Fruit fly (Drosophila melanogaster) whole organism, embryonic: ENCODE results near the gene CG42751.

Experiments
- B-H2 ChIP-seq: fragments of 200-800 bp; sonication (Bioruptor generic); optimal IDR thresholded peaks from 2 replicates; lab custom pipeline; 2018; ENCODE audit warnings: missing biosample characterization, mild to moderate bottlenecking, missing genetic modification characterization
- CG10321 ChIP-seq: fragments of 200-800 bp; sonication (Bioruptor generic); IDR thresholded peaks from 2 replicates; pipeline ENCODE4 v1.3.6; 2022; ENCODE audit warnings: missing biosample characterization, missing genetic modification characterization
- CG12236 ChIP-seq: fragments of 200-800 bp; sonication (Bioruptor generic); optimal IDR thresholded peaks from 2 replicates; lab custom pipeline; 2016; ENCODE audit warnings: missing biosample characterization, missing genetic modification characterization
- CG1233 ChIP-seq: fragments of 200-800 bp; sonication (Bioruptor generic); optimal IDR thresholded peaks from 4 replicates; lab custom pipeline; 2018; ENCODE audit warnings: missing biosample characterization, mild to moderate bottlenecking, missing genetic modification characterization
- CG15514 ChIP-seq: fragments of 200-800 bp; sonication (Bioruptor generic); optimal IDR thresholded peaks from 3 replicates; lab custom pipeline; 2017; ENCODE audit warnings: missing biosample characterization, missing genetic modification characterization, mild to moderate bottlenecking, moderate library complexity, missing genetic modification reagents
- CG15601 ChIP-seq: fragments of 200-800 bp; sonication (Bioruptor generic); optimal IDR thresholded peaks from 3 replicates; lab custom pipeline; 2019; ENCODE audit warnings: missing biosample characterization, mild to moderate bottlenecking, missing genetic modification characterization, moderate library complexity
- CG17328 ChIP-seq: fragments of 200-800 bp; sonication (Bioruptor generic); IDR thresholded peaks from 2 replicates; pipeline ENCODE4 v1.3.6; 2022; ENCODE audit warnings: missing biosample characterization, missing genetic modification characterization
- CG1832 ChIP-seq: fragments of 200-800 bp; sonication (Bioruptor generic); optimal IDR thresholded peaks from 2 replicates; lab custom pipeline; 2017; ENCODE audit warnings: missing biosample characterization, mild to moderate bottlenecking, missing genetic modification characterization, inconsistent platforms
- CG2678 ChIP-seq: fragments of 200-800 bp; sonication (Bioruptor generic); optimal IDR thresholded peaks from 3 replicates; lab custom pipeline; 2019; ENCODE audit warnings: missing biosample characterization, mild to moderate bottlenecking, missing genetic modification characterization, moderate library complexity
- CG3065 ChIP-seq: fragments of 200-800 bp; sonication (Bioruptor generic); optimal IDR thresholded peaks from 2 replicates; lab custom pipeline; 2016; ENCODE audit warnings: missing biosample characterization, missing genetic modification characterization
- CG32772 ChIP-seq: fragments of 200-800 bp; sonication (Bioruptor generic); IDR thresholded peaks from 2 replicates; pipeline ENCODE4 v1.3.6; 2022; ENCODE audit warnings: missing biosample characterization, missing genetic modification characterization
- CG33557 ChIP-seq: fragments of 200-800 bp; sonication (Bioruptor generic); optimal IDR thresholded peaks from 2 replicates; lab custom pipeline; 2019; ENCODE audit warnings: missing biosample characterization, mild to moderate bottlenecking, missing genetic modification characterization, moderate library complexity
- CG42726 ChIP-seq: fragments of 200-800 bp; sonication (Bioruptor generic); IDR thresholded peaks from 2 replicates; pipeline ENCODE4 v1.3.6; 2022; ENCODE audit warnings: missing biosample characterization, missing genetic modification characterization; ENCODE audit not compliant: partially characterized antibody
- CG4404 ChIP-seq: fragments of 200-800 bp; sonication (Bioruptor generic); IDR thresholded peaks from 2 replicates; pipeline ENCODE4 v1.3.6; 2022; ENCODE audit warnings: missing biosample characterization, missing genetic modification characterization
- Dad ChIP-seq: fragments of 200-800 bp; sonication (Bioruptor generic); optimal IDR thresholded peaks from 3 replicates; lab custom pipeline; 2016; ENCODE audit warnings: missing biosample characterization, missing genetic modification characterization
- Doc3 ChIP-seq: fragments of 200-800 bp; sonication (Bioruptor generic); IDR thresholded peaks from 3 replicates; pipeline ENCODE4 v1.3.6; 2022; ENCODE audit warnings: missing biosample characterization, missing genetic modification characterization; ENCODE audit not compliant: partially characterized antibody
- Dref ChIP-seq: fragments of 200-800 bp; sonication (Bioruptor generic); IDR thresholded peaks from 2 replicates; pipeline ENCODE4 v1.3.6; 2022; ENCODE audit warnings: missing biosample characterization, missing genetic modification characterization
- ERR ChIP-seq: fragments of 200-800 bp; sonication (Bioruptor generic); optimal IDR thresholded peaks from 2 replicates; lab custom pipeline; 2016; ENCODE audit warnings: missing biosample characterization, missing genetic modification characterization
- Gug ChIP-seq: fragments of 200-800 bp; sonication (Bioruptor generic); IDR thresholded peaks from 4 replicates; pipeline ENCODE4 v1.3.6; 2022; ENCODE audit warnings: missing biosample characterization, missing genetic modification characterization
- H2.0 ChIP-seq: fragments of 200-800 bp; sonication (Bioruptor generic); IDR thresholded peaks from 2 replicates; pipeline ENCODE4 v1.3.6; 2022; ENCODE audit warnings: missing biosample characterization, missing genetic modification characterization
- Mad ChIP-seq: fragments of 200-800 bp; sonication (Bioruptor generic); optimal IDR thresholded peaks from 2 replicates; lab custom pipeline; 2016; ENCODE audit warnings: missing biosample characterization, missing genetic modification characterization
- Meics ChIP-seq: fragments of 200-800 bp; sonication (Bioruptor generic); optimal IDR thresholded peaks from 2 replicates; lab custom pipeline; 2017; ENCODE audit warnings: missing biosample characterization, mild to moderate bottlenecking, missing genetic modification characterization
- PHDP ChIP-seq: fragments of 200-800 bp; sonication (Bioruptor generic); optimal IDR thresholded peaks from 3 replicates; lab custom pipeline; 2018; ENCODE audit warnings: missing biosample characterization, mild to moderate bottlenecking, missing genetic modification characterization, moderate library complexity
- Side ChIP-seq: fragments of 200-800 bp; sonication (Bioruptor generic); optimal IDR thresholded peaks from 2 replicates; lab custom pipeline; 2016; ENCODE audit warnings: missing biosample characterization, missing genetic modification characterization
- YL-1 ChIP-seq: fragments of 200-800 bp; sonication (Bioruptor generic); optimal IDR thresholded peaks from 3 replicates; lab custom pipeline; 2017; ENCODE audit warnings: missing biosample characterization, mild to moderate bottlenecking, missing genetic modification characterization
- ato ChIP-seq: fragments of 200-800 bp; sonication (Bioruptor generic); IDR thresholded peaks from 2 replicates; pipeline ENCODE4 v1.3.6; 2022; ENCODE audit warnings: missing biosample characterization, missing genetic modification characterization; ENCODE audit not compliant: partially characterized antibody
- cato ChIP-seq: fragments of 200-800 bp; sonication (Bioruptor generic); optimal IDR thresholded peaks from 2 replicates; lab custom pipeline; 2016; ENCODE audit warnings: missing biosample characterization, missing genetic modification characterization, borderline replicate concordance
- chif ChIP-seq, 2 experiments: fragments of 200-800 bp; sonication (Bioruptor generic); optimal IDR thresholded peaks; 3 replicates each; lab custom pipeline; 2016; ENCODE audit warnings: missing biosample characterization in 2 of 2, missing genetic modification characterization in 2 of 2
- ci ChIP-seq: fragments of 200-800 bp; sonication (Bioruptor generic); IDR thresholded peaks from 3 replicates; pipeline ENCODE4 v1.3.6; 2022; ENCODE audit warnings: missing biosample characterization, missing genetic modification characterization
- crc ChIP-seq: fragments of 200-800 bp; sonication (Bioruptor generic); optimal IDR thresholded peaks from 2 replicates; lab custom pipeline; 2016; ENCODE audit warnings: missing biosample characterization, missing genetic modification characterization
- danr ChIP-seq: fragments of 200-800 bp; sonication (Bioruptor generic); IDR thresholded peaks from 2 replicates; pipeline ENCODE4 v1.3.6; 2022; ENCODE audit warnings: missing biosample characterization, missing genetic modification characterization
- dati ChIP-seq: fragments of 200-800 bp; sonication (Bioruptor generic); IDR thresholded peaks from 2 replicates; pipeline ENCODE4 v1.3.6; 2022; ENCODE audit warnings: missing biosample characterization, missing genetic modification characterization
- eve ChIP-seq, 2 experiments: fragments of >200 bp; optimal IDR thresholded peaks; 2 replicates each; lab custom pipeline; 2017; ENCODE audit warnings: missing biosample characterization in 2 of 2, missing genetic modification characterization in 2 of 2
- gsb ChIP-seq: fragments of 200-800 bp; sonication (Bioruptor generic); IDR thresholded peaks from 2 replicates; pipeline ENCODE4 v1.3.6; 2022; ENCODE audit warnings: missing biosample characterization, missing genetic modification characterization
- jigr1 ChIP-seq: fragments of 200-800 bp; sonication (Bioruptor generic); IDR thresholded peaks from 3 replicates; pipeline ENCODE4 v1.3.6; 2022; ENCODE audit warnings: missing biosample characterization, missing genetic modification characterization
- knrl ChIP-seq: fragments of 200-800 bp; sonication (Bioruptor generic); IDR thresholded peaks from 3 replicates; pipeline ENCODE4 v1.3.6; 2022; ENCODE audit warnings: missing biosample characterization, missing genetic modification characterization; ENCODE audit not compliant: partially characterized antibody
- lbe ChIP-seq: fragments of 200-800 bp; sonication (Bioruptor generic); optimal IDR thresholded peaks from 2 replicates; lab custom pipeline; 2016; ENCODE audit warnings: missing biosample characterization, mild to moderate bottlenecking, missing genetic modification characterization
- lilli ChIP-seq: fragments of 200-800 bp; sonication (Bioruptor generic); optimal IDR thresholded peaks from 3 replicates; lab custom pipeline; 2016; ENCODE audit warnings: missing biosample characterization, missing genetic modification characterization
- lov ChIP-seq, 2 experiments: fragments of 200-800 bp in 1 of 2; fragments of >200 bp in 1 of 2; sonication (Bioruptor generic) in 1 of 2; IDR thresholded peaks in 1 of 2; optimal IDR thresholded peaks in 1 of 2; 2 replicates in 1 of 2; 3 replicates in 1 of 2; pipeline versions ENCODE4 v1.3.6 to Lab custom; 2017 to 2022; ENCODE audit warnings: missing biosample characterization in 1 of 2, missing genetic modification characterization in 1 of 2
- pzg ChIP-seq: fragments of 200-800 bp; sonication (Bioruptor generic); optimal IDR thresholded peaks from 3 replicates; lab custom pipeline; 2018; ENCODE audit warnings: missing biosample characterization, mild to moderate bottlenecking, missing genetic modification characterization, moderate library complexity
- sc ChIP-seq, 3 experiments: fragments of >200 bp in 2 of 3; fragments of 200-800 bp in 1 of 3; sonication (Bioruptor generic) in 1 of 3; optimal IDR thresholded peaks; 2 replicates in 2 of 3; 3 replicates in 1 of 3; lab custom pipeline; 2017; ENCODE audit warnings: mild to moderate bottlenecking in 1 of 3, missing biosample characterization in 1 of 3, missing genetic modification characterization in 1 of 3, missing genetic modification reagents in 1 of 3
- sd ChIP-seq: fragments of 200-800 bp; sonication (Bioruptor generic); optimal IDR thresholded peaks from 3 replicates; lab custom pipeline; 2018; ENCODE audit warnings: missing biosample characterization, mild to moderate bottlenecking, missing genetic modification characterization, moderate library complexity
- slp2 ChIP-seq: fragments of 200-800 bp; sonication (Bioruptor generic); optimal IDR thresholded peaks from 2 replicates; lab custom pipeline; 2016; ENCODE audit warnings: missing biosample characterization, missing genetic modification characterization
- stc ChIP-seq: fragments of 200-800 bp; sonication (Bioruptor generic); IDR thresholded peaks from 2 replicates; pipeline ENCODE4 v1.3.6; 2022; ENCODE audit warnings: missing biosample characterization, missing genetic modification characterization
- unpg ChIP-seq: fragments of 200-800 bp; sonication (Bioruptor generic); optimal IDR thresholded peaks from 3 replicates; lab custom pipeline; 2018; ENCODE audit warnings: missing biosample characterization, mild to moderate bottlenecking, missing genetic modification characterization, moderate library complexity
- vfl ChIP-seq: fragments of 200-800 bp; sonication (Bioruptor generic); optimal IDR thresholded peaks from 2 replicates; lab custom pipeline; 2016; ENCODE audit warnings: missing biosample characterization, missing genetic modification characterization
- wor ChIP-seq: fragments of 200-800 bp; sonication (Bioruptor generic); IDR thresholded peaks from 2 replicates; pipeline ENCODE4 v1.3.6; 2022; ENCODE audit warnings: missing biosample characterization, missing genetic modification characterization
- zf30C ChIP-seq: fragments of 200-800 bp; sonication (Bioruptor generic); optimal IDR thresholded peaks from 3 replicates; lab custom pipeline; 2018; ENCODE audit warnings: missing biosample characterization, mild to moderate bottlenecking, missing genetic modification characterization

Gene CG42751

dm6 chr2L:11808702-11809583 lies 44.3 kb upstream of the CG42751 start, which contains the start of gene crol (continued):
- TF ChIP-seq Meics (GFP tag; lab: Kevin White, UChicago) (peak; percentile 7), chif (GFP tag; optimal IDR thresholded peaks at IDR 0.05; lab: Kevin White, UChicago) (no peak), Dref (peak; percentile 89), stc (no peak), PHDP (tag; lab: Kevin White, UChicago) (no peak), ci (GFP tag; lab: Robert Waterston, UW) (peak; percentile 65), CG1832 (peak; percentile 11), eve (GFP tag; optimal IDR thresholded peaks at IDR 0.05; lab: Kevin White, UChicago) (no peak), CG4404 (GFP tag; lab: Robert Waterston, UW) (no peak), jigr1 (no peak; the same call in 2 of the 3 replicates), CG15601 (tag; lab: Kevin White, UChicago) (peak; percentile 32), CG17328 (GFP tag; lab: Robert Waterston, UW) (no peak), gsb (GFP tag; lab: Robert Waterston, UW) (no peak), CG3065 (no peak), slp2 (GFP tag; lab: Kevin White, UChicago) (no peak), vfl (GFP tag; lab: Kevin White, UChicago) (no peak), cato (no peak), unpg (peak; percentile 35), YL-1 (GFP tag; lab: Kevin White, UChicago) (peak; percentile 60), B-H2 (GFP tag; lab: Kevin White, UChicago) (no peak), CG12236 (no peak), lbe (GFP tag; lab: Kevin White, UChicago) (no peak), lov (optimal IDR thresholded peaks at IDR 0.05; lab: Kevin White, UChicago) (no peak), lov (GFP tag; IDR thresholded peaks at IDR 0.05; lab: Robert Waterston, UW) (no peak), lilli (GFP tag; lab: Kevin White, UChicago) (peak; percentile 40), knrl (peak; percentile 81), ato (GFP tag; lab: Robert Waterston, UW) (peak; percentile 74), pzg (GFP tag; lab: Kevin White, UChicago) (peak; percentile 81), crc (no peak), zf30C (GFP tag; lab: Kevin White, UChicago) (no peak), Side (GFP tag; lab: Kevin White, UChicago) (no peak), Gug (GFP tag; lab: Robert Waterston, UW) (peak; percentile 13; the same call in 1 of the 4 replicates), wor (no peak), H2.0 (no peak), CG42726 (peak; percentile 64; the same call in 1 of the 2 replicates), sd (tag; lab: Kevin White, UChicago) (no peak), Mad (GFP tag; lab: Kevin White, UChicago) (no peak), CG2678 (tag; lab: Kevin White, UChicago) (no peak), danr (GFP tag; lab: Robert Waterston, UW) (no peak), CG15514 (GFP tag; lab: Kevin White, UChicago) (peak; percentile 70), CG10321 (no peak), ERR (GFP tag; lab: Kevin White, UChicago) (no peak), CG1233 (GFP tag; lab: Kevin White, UChicago) (no peak), Dad (GFP tag; lab: Kevin White, UChicago) (peak; percentile 15), CG33557 (GFP tag; lab: Kevin White, UChicago) (no peak), sc (optimal IDR thresholded peaks at IDR 0.05; lab: Kevin White, UChicago) (no peak), sc (GFP tag; optimal IDR thresholded peaks at IDR 0.05; lab: Kevin White, UChicago) (no peak), dati (no peak), Doc3 (GFP tag; lab: Robert Waterston, UW) (peak; percentile 76), CG32772 (GFP tag; lab: Robert Waterston, UW) (no peak)
